Worm (Caenorhabditis elegans) whole organism, late embryonic: ENCODE data around the gene ceh-63.
A peak's percentile ranks its signal among the peaks of the same experiment; 100 is the strongest.

Experiments
- C08G9.2 ChIP-seq: sonication (generic microtip); optimal IDR thresholded peaks from 2 replicates; lab custom pipeline; 2016; ENCODE audit warnings: mild to moderate bottlenecking, missing genetic modification characterization, moderate library complexity, missing compliant biosample characterization
- C38D4.7 ChIP-seq: fragments of 200-800 bp; sonication (Bioruptor generic); optimal IDR thresholded peaks from 2 replicates; lab custom pipeline; 2018; ENCODE audit warnings: mild to moderate bottlenecking, missing genetic modification characterization, moderate library complexity, missing compliant biosample characterization
- F13H6.1 ChIP-seq: sonication (generic microtip); optimal IDR thresholded peaks from 2 replicates; lab custom pipeline; 2016; ENCODE audit warnings: missing genetic modification characterization, missing compliant biosample characterization
- K02D7.2 ChIP-seq: sonication (generic microtip); optimal IDR thresholded peaks from 2 replicates; lab custom pipeline; 2017; ENCODE audit warnings: mild to moderate bottlenecking, missing genetic modification characterization, missing compliant biosample characterization
- T23F11.4 ChIP-seq: fragments of 200-800 bp; sonication (Bioruptor generic); optimal IDR thresholded peaks from 2 replicates; lab custom pipeline; 2018; ENCODE audit warnings: mild to moderate bottlenecking, missing genetic modification characterization, missing compliant biosample characterization
- Y22D7AL.16 ChIP-seq: sonication (generic microtip); optimal IDR thresholded peaks from 2 replicates; lab custom pipeline; 2016; ENCODE audit warnings: missing genetic modification characterization, missing compliant biosample characterization
- ahr-1 ChIP-seq: sonication (generic microtip); optimal IDR thresholded peaks from 2 replicates; lab custom pipeline; 2016; ENCODE audit warnings: missing genetic modification characterization, missing compliant biosample characterization
- ceh-18 ChIP-seq: sonication (generic microtip); optimal IDR thresholded peaks from 2 replicates; lab custom pipeline; 2016; ENCODE audit warnings: missing genetic modification characterization, missing compliant biosample characterization
- ceh-19 ChIP-seq: fragments of 200-800 bp; sonication (Bioruptor generic); optimal IDR thresholded peaks from 2 replicates; lab custom pipeline; 2018; ENCODE audit warnings: mild to moderate bottlenecking, missing genetic modification characterization, missing compliant biosample characterization
- ceh-24 ChIP-seq: sonication (generic microtip); optimal IDR thresholded peaks from 2 replicates; lab custom pipeline; 2016; ENCODE audit warnings: mild to moderate bottlenecking, missing genetic modification characterization, missing compliant biosample characterization
- ceh-34 ChIP-seq: sonication (generic microtip); optimal IDR thresholded peaks from 2 replicates; lab custom pipeline; 2016; ENCODE audit warnings: mild to moderate bottlenecking, missing genetic modification characterization, missing compliant biosample characterization
- ceh-6 ChIP-seq: fragments of 200-800 bp; sonication (Bioruptor generic); optimal IDR thresholded peaks from 2 replicates; lab custom pipeline; 2018; ENCODE audit warnings: mild to moderate bottlenecking, missing genetic modification characterization, missing compliant biosample characterization
- ceh-9 ChIP-seq: sonication (generic microtip); optimal IDR thresholded peaks from 2 replicates; lab custom pipeline; 2016; ENCODE audit warnings: mild to moderate bottlenecking, missing genetic modification characterization, inconsistent platforms, missing compliant biosample characterization
- che-1 ChIP-seq: sonication (generic microtip); optimal IDR thresholded peaks from 2 replicates; lab custom pipeline; 2016; ENCODE audit warnings: mild to moderate bottlenecking, missing genetic modification characterization, missing compliant biosample characterization
- elt-2 ChIP-seq: sonication (generic microtip); optimal IDR thresholded peaks from 2 replicates; lab custom pipeline; 2016; ENCODE audit warnings: missing genetic modification reagents, missing genetic modification characterization, missing compliant biosample characterization
- ets-4 ChIP-seq: sonication (generic microtip); optimal IDR thresholded peaks from 2 replicates; lab custom pipeline; 2016; ENCODE audit warnings: missing genetic modification characterization, missing compliant biosample characterization
- eyg-1 ChIP-seq: sonication (generic microtip); optimal IDR thresholded peaks from 2 replicates; lab custom pipeline; 2016; ENCODE audit warnings: missing genotype, missing genetic modification characterization, missing compliant biosample characterization
- fax-1 ChIP-seq: sonication (generic microtip); optimal IDR thresholded peaks from 2 replicates; lab custom pipeline; 2016; ENCODE audit warnings: missing genotype, missing genetic modification characterization, missing compliant biosample characterization
- fkh-10 ChIP-seq: fragments of 150-350 bp; optimal IDR thresholded peaks from 2 replicates; lab custom pipeline; 2014; ENCODE audit warnings: missing biosample characterization, missing genetic modification reagents, missing genetic modification characterization
- gmeb-2 ChIP-seq: sonication (generic microtip); optimal IDR thresholded peaks from 2 replicates; lab custom pipeline; 2016; ENCODE audit warnings: missing genetic modification characterization, inconsistent platforms, missing compliant biosample characterization
- hlh-13 ChIP-seq: fragments of 200-800 bp; sonication (Bioruptor generic); optimal IDR thresholded peaks from 2 replicates; lab custom pipeline; 2018; ENCODE audit warnings: mild to moderate bottlenecking, missing genetic modification characterization, missing compliant biosample characterization
- hlh-30 ChIP-seq: sonication (generic microtip); optimal IDR thresholded peaks from 2 replicates; lab custom pipeline; 2017; ENCODE audit warnings: antibody characterized with exemption, missing genetic modification characterization, missing compliant biosample characterization; ENCODE audit not compliant: insufficient read depth
- hlh-6 ChIP-seq: sonication (generic microtip); optimal IDR thresholded peaks from 2 replicates; lab custom pipeline; 2016; ENCODE audit warnings: missing genotype, missing genetic modification characterization, missing compliant biosample characterization
- lim-6 ChIP-seq: sonication (generic microtip); optimal IDR thresholded peaks from 2 replicates; lab custom pipeline; 2016; ENCODE audit warnings: missing genetic modification characterization, missing compliant biosample characterization
- lin-11 ChIP-seq: fragments of 200-800 bp; sonication (Bioruptor generic); optimal IDR thresholded peaks from 2 replicates; lab custom pipeline; 2018; ENCODE audit warnings: mild to moderate bottlenecking, missing genetic modification characterization, missing compliant biosample characterization
- madf-2 ChIP-seq: sonication (generic microtip); optimal IDR thresholded peaks from 2 replicates; lab custom pipeline; 2017; ENCODE audit warnings: missing genetic modification characterization, missing compliant biosample characterization
- mec-3 ChIP-seq: sonication (generic microtip); optimal IDR thresholded peaks from 2 replicates; lab custom pipeline; 2016; ENCODE audit warnings: borderline replicate concordance, missing genetic modification characterization, missing compliant biosample characterization
- nhr-11 ChIP-seq: fragments of 150-350 bp; optimal IDR thresholded peaks from 2 replicates; lab custom pipeline; 2014; ENCODE audit warnings: missing biosample characterization, missing genetic modification characterization
- nhr-232 ChIP-seq: sonication (generic microtip); optimal IDR thresholded peaks from 2 replicates; lab custom pipeline; 2016; ENCODE audit warnings: missing genetic modification characterization, missing compliant biosample characterization
- npax-4 ChIP-seq: sonication (generic microtip); optimal IDR thresholded peaks from 2 replicates; lab custom pipeline; 2016; ENCODE audit warnings: missing genetic modification characterization, missing compliant biosample characterization
- odd-2 ChIP-seq: sonication (generic microtip); optimal IDR thresholded peaks from 2 replicates; lab custom pipeline; 2017; ENCODE audit warnings: antibody characterized with exemption, mild to moderate bottlenecking, missing genetic modification characterization, missing compliant biosample characterization
- pat-9 ChIP-seq: fragments of 200-800 bp; sonication (Bioruptor generic); optimal IDR thresholded peaks from 2 replicates; lab custom pipeline; 2018; ENCODE audit warnings: mild to moderate bottlenecking, missing genetic modification characterization, moderate library complexity, missing compliant biosample characterization
- pha-2 ChIP-seq: sonication (generic microtip); optimal IDR thresholded peaks from 2 replicates; lab custom pipeline; 2017; ENCODE audit warnings: mild to moderate bottlenecking, missing genetic modification characterization, missing compliant biosample characterization
- pros-1 ChIP-seq: fragments of 150-350 bp; optimal IDR thresholded peaks from 2 replicates; lab custom pipeline; 2014; ENCODE audit warnings: missing biosample characterization, missing genetic modification reagents, missing genetic modification characterization
- rnt-1 ChIP-seq: sonication (generic microtip); optimal IDR thresholded peaks from 2 replicates; lab custom pipeline; 2016; ENCODE audit warnings: missing genetic modification characterization, missing compliant biosample characterization
- sdc-2 ChIP-seq: sonication (generic microtip); optimal IDR thresholded peaks from 2 replicates; lab custom pipeline; 2016; ENCODE audit warnings: missing genotype, missing genetic modification characterization, missing compliant biosample characterization
- sox-4 ChIP-seq: sonication (generic microtip); optimal IDR thresholded peaks from 2 replicates; lab custom pipeline; 2017; ENCODE audit warnings: mild to moderate bottlenecking, missing genetic modification characterization, inconsistent platforms, missing compliant biosample characterization
- tbx-2 ChIP-seq: sonication (generic microtip); optimal IDR thresholded peaks from 2 replicates; lab custom pipeline; 2016; ENCODE audit warnings: missing genetic modification characterization, missing compliant biosample characterization
- tbx-7 ChIP-seq: sonication (generic microtip); optimal IDR thresholded peaks from 2 replicates; lab custom pipeline; 2016; ENCODE audit warnings: missing genotype, missing genetic modification characterization, missing compliant biosample characterization
- ttx-3 ChIP-seq: sonication (generic microtip); optimal IDR thresholded peaks from 2 replicates; lab custom pipeline; 2016; ENCODE audit warnings: missing genetic modification reagents, missing genetic modification characterization, missing compliant biosample characterization
- unc-3 ChIP-seq, 2 experiments: fragments of 200-800 bp in 1 of 2; sonication (Bioruptor generic) in 1 of 2; sonication (generic microtip) in 1 of 2; conservative IDR thresholded peaks in 1 of 2; optimal IDR thresholded peaks in 1 of 2; 2 replicates each; pipeline versions ENCODE4 v1.3.6 to Lab custom; 2016 to 2022; ENCODE audit warnings: missing compliant biosample characterization in 2 of 2, missing genetic modification characterization in 2 of 2, missing genetic modification reagents in 1 of 2
- unc-86 ChIP-seq: sonication (generic microtip); optimal IDR thresholded peaks from 2 replicates; lab custom pipeline; 2016; ENCODE audit warnings: missing genetic modification characterization, missing compliant biosample characterization
- zip-5 ChIP-seq: sonication (generic microtip); optimal IDR thresholded peaks from 2 replicates; lab custom pipeline; 2016; ENCODE audit warnings: missing genetic modification characterization, missing compliant biosample characterization

The ceh-63 gene

DNA sequence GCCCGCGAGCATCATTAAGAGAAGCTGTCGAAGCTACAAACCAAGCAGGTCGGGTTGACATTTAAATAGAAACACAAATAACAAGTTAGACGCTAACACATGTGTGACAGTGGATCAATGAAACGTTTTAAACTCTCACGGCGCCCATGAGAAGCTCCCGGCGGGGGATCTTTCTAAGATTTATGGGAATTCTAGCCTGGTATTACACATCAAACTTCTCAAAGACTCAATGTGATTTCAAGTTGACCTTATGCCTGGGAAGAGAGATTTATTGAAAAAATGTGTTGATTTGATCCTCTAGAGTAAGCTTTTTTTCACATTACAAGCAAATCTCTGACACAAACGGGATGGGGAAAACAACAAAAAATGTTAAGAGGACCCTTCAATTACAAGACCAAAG lies 35.9 kb upstream of the ceh-63 start:
- TF ChIP-seq ceh-18 (tag; lab: Kevin White, UChicago) = no peak
- no peak for TF ChIP-seq sox-4 (tag; lab: Kevin White, UChicago)
- TF ChIP-seq ceh-34 = no peak
- TF ChIP-seq ceh-24 (tag; lab: Kevin White, UChicago) = no peak
- no peak for TF ChIP-seq ahr-1

DNA sequence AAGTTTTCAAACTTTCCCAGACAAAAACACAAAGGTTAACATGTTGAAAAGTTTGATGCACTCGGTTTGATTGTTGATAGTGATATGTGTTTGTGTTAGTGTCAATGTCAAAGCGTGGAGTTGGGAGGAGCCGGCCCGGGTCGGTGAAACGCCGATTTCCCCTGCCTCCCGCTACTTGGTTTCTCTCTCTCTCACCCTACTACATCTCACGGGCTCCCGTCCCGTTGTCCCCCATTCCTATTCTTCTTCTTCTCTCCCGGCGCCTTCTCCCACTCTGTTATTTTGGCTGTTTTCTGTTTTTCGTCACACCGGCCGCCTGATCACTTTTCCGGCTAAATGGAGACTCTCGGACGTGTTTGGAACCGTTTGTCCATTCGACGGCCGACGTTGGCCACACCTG lies 32.5 kb upstream of the ceh-63 start:
- TF ChIP-seq unc-86 (no peak), hlh-6 (tag; lab: Kevin White, UChicago) (peak; percentile 14), nhr-11 (tag; lab: Kevin White, UChicago) (no peak), pha-2 (tag; lab: Kevin White, UChicago) (no peak), tbx-7 (tag; lab: Kevin White, UChicago) (no peak), unc-3 (GFP tag; conservative IDR thresholded peaks at IDR 0.05; lab: Robert Waterston, UW) (no peak), unc-3 (tag; optimal IDR thresholded peaks at IDR 0.05; lab: Kevin White, UChicago) (no peak), rnt-1 (tag; lab: Kevin White, UChicago) (peak; percentile 41)

DNA sequence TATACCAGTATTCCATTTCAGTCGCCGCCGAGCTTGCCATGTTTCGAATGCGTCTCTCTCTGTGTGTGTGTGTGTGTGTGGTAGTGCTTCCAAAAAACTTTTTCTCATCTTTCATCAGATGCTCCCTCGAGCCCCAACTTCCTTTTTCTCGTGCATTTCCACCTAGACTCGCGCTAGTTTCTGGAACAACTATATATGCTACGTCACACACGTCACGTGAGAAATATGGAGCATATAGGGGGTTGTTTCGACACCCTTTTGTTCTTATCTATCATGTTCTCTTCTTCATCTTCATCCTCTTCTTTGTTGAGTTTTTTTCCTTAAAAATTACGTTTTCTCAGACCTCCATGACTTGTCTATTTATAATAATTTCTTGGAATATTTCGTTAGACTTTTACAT lies 31.5 kb upstream of the ceh-63 start:
- TF ChIP-seq F13H6.1 (tag; lab: Kevin White, UChicago) = no peak
- no peak for TF ChIP-seq rnt-1 (tag; lab: Kevin White, UChicago)
- no peak for TF ChIP-seq tbx-7 (tag; lab: Kevin White, UChicago)
- no peak for TF ChIP-seq pat-9 (tag; lab: Kevin White, UChicago)
- TF ChIP-seq ets-4 (tag; lab: Kevin White, UChicago) = no peak
- no peak for TF ChIP-seq eyg-1 (tag; lab: Kevin White, UChicago)
- no peak for TF ChIP-seq fax-1
- TF ChIP-seq C38D4.7 (GFP tag; lab: Kevin White, UChicago) = no peak
- no peak for TF ChIP-seq gmeb-2 (tag; lab: Kevin White, UChicago)
- TF ChIP-seq lin-11 (tag; lab: Kevin White, UChicago) = no peak
- no peak for TF ChIP-seq elt-2 (tag; lab: Kevin White, UChicago)
- TF ChIP-seq mec-3 = no peak
- TF ChIP-seq madf-2 (tag; lab: Kevin White, UChicago) = no peak
- TF ChIP-seq C08G9.2 (tag; lab: Kevin White, UChicago) = no peak
- TF ChIP-seq ceh-19 (GFP tag; lab: Kevin White, UChicago) = no peak

DNA sequence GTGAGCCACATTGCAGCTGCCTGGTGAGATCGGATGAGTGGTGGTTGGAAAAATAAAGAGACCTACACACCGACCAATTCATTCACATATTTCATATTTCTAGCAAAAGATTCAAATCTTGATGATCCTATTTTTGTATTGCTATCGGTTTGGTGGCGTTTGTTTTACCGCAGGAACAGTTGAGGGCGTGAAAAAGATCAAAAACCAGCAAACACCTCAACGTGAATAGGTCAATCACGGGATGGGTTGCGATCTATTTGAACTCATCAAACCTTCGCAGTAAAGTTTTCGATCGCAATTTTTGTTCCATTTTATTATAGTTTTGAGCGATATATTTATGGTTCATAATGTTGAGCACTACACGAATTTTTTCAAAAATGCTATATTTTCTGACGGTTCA lies 28.0 kb upstream of the ceh-63 start:
- TF ChIP-seq C08G9.2 (tag; lab: Kevin White, UChicago) = no peak
- TF ChIP-seq hlh-6 (tag; lab: Kevin White, UChicago) = no peak
- no peak for TF ChIP-seq sdc-2
- no peak for TF ChIP-seq hlh-30
- no peak for TF ChIP-seq tbx-2
- TF ChIP-seq ceh-9 (tag; lab: Kevin White, UChicago) = no peak
- TF ChIP-seq nhr-232 (tag; lab: Kevin White, UChicago) = no peak
- TF ChIP-seq ceh-24 (tag; lab: Kevin White, UChicago) = no peak

DNA sequence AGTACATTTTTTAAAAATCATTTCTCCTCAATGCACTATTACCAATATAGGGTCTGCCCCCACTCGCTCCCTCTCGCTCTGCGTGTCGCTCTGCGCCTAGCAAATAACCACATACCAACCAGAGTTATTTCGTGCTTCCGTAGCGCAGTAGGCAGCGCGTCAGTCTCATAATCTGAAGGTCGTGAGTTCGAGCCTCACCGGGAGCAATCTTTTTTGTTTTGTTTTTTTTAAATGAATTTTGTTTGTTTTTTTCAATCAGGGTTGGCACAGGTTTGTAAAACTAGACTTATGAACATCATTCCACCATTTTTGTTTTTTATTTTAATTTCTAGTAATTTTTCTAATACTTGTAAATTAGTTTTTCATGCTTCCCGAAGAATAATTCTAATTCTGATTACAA lies 23.8 kb upstream of the ceh-63 start:
- TF ChIP-seq ttx-3 (peak; percentile 82), ceh-6 (GFP tag; lab: Kevin White, UChicago) (peak; percentile 82), npax-4 (tag; lab: Kevin White, UChicago) (peak; percentile 78), unc-86 (peak; percentile 62), madf-2 (tag; lab: Kevin White, UChicago) (peak; percentile 83), K02D7.2 (tag; lab: Kevin White, UChicago) (peak; percentile 80), che-1 (tag; lab: Kevin White, UChicago) (peak; percentile 86), nhr-232 (tag; lab: Kevin White, UChicago) (peak; percentile 70), nhr-11 (tag; lab: Kevin White, UChicago) (no peak), lim-6 (tag; lab: Kevin White, UChicago) (no peak), fkh-10 (peak; percentile 24), ceh-9 (tag; lab: Kevin White, UChicago) (peak; percentile 52), T23F11.4 (GFP tag; lab: Kevin White, UChicago) (peak; percentile 86), odd-2 (tag; lab: Kevin White, UChicago) (peak; percentile 22), zip-5 (tag; lab: Kevin White, UChicago) (peak; percentile 40), ceh-18 (tag; lab: Kevin White, UChicago) (peak; percentile 75), ceh-34 (peak; percentile 81), ceh-19 (GFP tag; lab: Kevin White, UChicago) (peak; percentile 90), ceh-24 (tag; lab: Kevin White, UChicago) (peak; percentile 73), lin-11 (tag; lab: Kevin White, UChicago) (peak; percentile 83), F13H6.1 (tag; lab: Kevin White, UChicago) (peak; percentile 82), ahr-1 (peak; percentile 70), Y22D7AL.16 (tag; lab: Kevin White, UChicago) (peak; percentile 82), C08G9.2 (tag; lab: Kevin White, UChicago) (peak; percentile 77), hlh-13 (GFP tag; lab: Kevin White, UChicago) (peak; percentile 74), pros-1 (no peak)
